Fruit fly (Drosophila melanogaster) whole organism, embryonic: Measurements from ENCODE around the gene Sec63.

ENCODE experiments used
- ATbp ChIP-seq: fragments of 200-800 bp; sonication (Bioruptor generic); optimal IDR thresholded peaks from 2 replicates; lab custom pipeline; 2017; ENCODE audit warnings: missing biosample characterization, mild to moderate bottlenecking, missing genetic modification characterization, missing genetic modification reagents
- Atf6 ChIP-seq: fragments of 200-800 bp; sonication (Bioruptor generic); IDR thresholded peaks from 2 replicates; pipeline ENCODE4 v1.3.6; 2022; ENCODE audit warnings: missing biosample characterization, missing genetic modification characterization
- BtbVII ChIP-seq: fragments of 200-800 bp; sonication (Bioruptor generic); optimal IDR thresholded peaks from 3 replicates; lab custom pipeline; 2017; ENCODE audit warnings: missing biosample characterization, mild to moderate bottlenecking, missing genetic modification characterization
- CG10267 ChIP-seq: fragments of 200-800 bp; sonication (Bioruptor generic); optimal IDR thresholded peaks from 2 replicates; lab custom pipeline; 2018; ENCODE audit warnings: missing biosample characterization, mild to moderate bottlenecking, missing genetic modification characterization, moderate library complexity
- CG11456 ChIP-seq: fragments of 200-800 bp; sonication (Bioruptor generic); IDR thresholded peaks from 3 replicates; pipeline ENCODE4 v1.3.6; 2022; ENCODE audit warnings: missing biosample characterization, missing genetic modification characterization
- CG11696 ChIP-seq: fragments of 200-800 bp; sonication (Bioruptor generic); IDR thresholded peaks from 2 replicates; pipeline ENCODE4 v1.3.6; 2022; ENCODE audit warnings: missing biosample characterization, missing genetic modification characterization
- CG12104 ChIP-seq: fragments of 200-800 bp; sonication (Bioruptor generic); optimal IDR thresholded peaks from 3 replicates; lab custom pipeline; 2016; ENCODE audit warnings: missing biosample characterization, missing genetic modification characterization
- CG13424 ChIP-seq: fragments of 200-800 bp; sonication (Bioruptor generic); optimal IDR thresholded peaks from 2 replicates; lab custom pipeline; 2019; ENCODE audit warnings: missing biosample characterization, mild to moderate bottlenecking, missing genetic modification characterization, moderate library complexity
- CG17568 ChIP-seq: fragments of 200-800 bp; sonication (Bioruptor generic); optimal IDR thresholded peaks from 2 replicates; lab custom pipeline; 2018; ENCODE audit warnings: missing biosample characterization, mild to moderate bottlenecking, missing genetic modification characterization, moderate library complexity
- CG17829 ChIP-seq: fragments of 200-800 bp; optimal IDR thresholded peaks from 2 replicates; lab custom pipeline; 2019; ENCODE audit warnings: missing biosample characterization, mild to moderate bottlenecking, missing genetic modification characterization, moderate library complexity
- CG17912 ChIP-seq: fragments of 200-800 bp; sonication (Bioruptor generic); optimal IDR thresholded peaks from 2 replicates; lab custom pipeline; 2018; ENCODE audit warnings: missing biosample characterization, mild to moderate bottlenecking, missing genetic modification characterization
- CG1792 ChIP-seq: fragments of 200-800 bp; sonication (Bioruptor generic); optimal IDR thresholded peaks from 2 replicates; lab custom pipeline; 2016; ENCODE audit warnings: missing biosample characterization, missing genetic modification characterization
- CG31441 ChIP-seq: fragments of 200-800 bp; sonication (Bioruptor generic); IDR thresholded peaks from 2 replicates; pipeline ENCODE4 v1.3.6; 2022; ENCODE audit warnings: missing biosample characterization, missing genetic modification characterization
- CG33213 ChIP-seq: fragments of 200-800 bp; sonication (Bioruptor generic); optimal IDR thresholded peaks from 3 replicates; lab custom pipeline; 2016; ENCODE audit warnings: missing biosample characterization, missing genetic modification characterization
- CG34376 ChIP-seq: fragments of 200-800 bp; sonication (Bioruptor generic); optimal IDR thresholded peaks from 2 replicates; lab custom pipeline; 2018; ENCODE audit warnings: missing biosample characterization, mild to moderate bottlenecking, missing genetic modification characterization
- CG3847 ChIP-seq: fragments of 200-800 bp; sonication (Bioruptor generic); IDR thresholded peaks from 2 replicates; pipeline ENCODE4 v1.3.6; 2022; ENCODE audit warnings: missing biosample characterization, missing genetic modification characterization
- CG43689 ChIP-seq: fragments of 200-800 bp; sonication (Bioruptor generic); IDR thresholded peaks from 2 replicates; pipeline ENCODE4 v1.3.6; 2022; ENCODE audit warnings: missing biosample characterization, missing genetic modification characterization
- CG4617 ChIP-seq: fragments of 200-800 bp; sonication (Bioruptor generic); optimal IDR thresholded peaks from 3 replicates; lab custom pipeline; 2016; ENCODE audit warnings: missing biosample characterization, missing genetic modification characterization, borderline replicate concordance
- CG5180 ChIP-seq: fragments of 200-800 bp; sonication (Bioruptor generic); optimal IDR thresholded peaks from 3 replicates; lab custom pipeline; 2017; ENCODE audit warnings: missing biosample characterization, missing genetic modification characterization, mild to moderate bottlenecking, moderate library complexity, missing genetic modification reagents
- CoRest ChIP-seq: fragments of 200-800 bp; sonication (Bioruptor generic); optimal IDR thresholded peaks from 3 replicates; lab custom pipeline; 2018; ENCODE audit warnings: missing biosample characterization, mild to moderate bottlenecking, missing genetic modification characterization, moderate library complexity
- E2f1 ChIP-seq: fragments of 200-800 bp; sonication (Bioruptor generic); IDR thresholded peaks from 2 replicates; pipeline ENCODE4 v1.3.6; 2022; ENCODE audit warnings: missing biosample characterization, missing genetic modification characterization
- E2f2 ChIP-seq: fragments of 200-800 bp; sonication (Bioruptor generic); IDR thresholded peaks from 2 replicates; pipeline ENCODE4 v1.3.6; 2022; ENCODE audit warnings: missing biosample characterization, missing genetic modification characterization
- Fer3 ChIP-seq: fragments of 200-800 bp; sonication (Bioruptor generic); optimal IDR thresholded peaks from 2 replicates; lab custom pipeline; 2018; ENCODE audit warnings: missing biosample characterization, mild to moderate bottlenecking, missing genetic modification characterization, moderate library complexity
- HLH3B ChIP-seq: fragments of 200-800 bp; sonication (Bioruptor generic); IDR thresholded peaks from 2 replicates; pipeline ENCODE4 v1.3.6; 2022; ENCODE audit warnings: missing biosample characterization, missing genetic modification characterization
- HLHmδ ChIP-seq: fragments of 200-800 bp; sonication (Bioruptor generic); optimal IDR thresholded peaks from 2 replicates; lab custom pipeline; 2018; ENCODE audit warnings: missing biosample characterization, mild to moderate bottlenecking, missing genetic modification characterization, moderate library complexity
- Hmx ChIP-seq: fragments of 200-800 bp; sonication (Bioruptor generic); optimal IDR thresholded peaks from 2 replicates; lab custom pipeline; 2016; ENCODE audit warnings: missing biosample characterization, missing genetic modification characterization
- Hr3 ChIP-seq: fragments of 200-800 bp; sonication (Bioruptor generic); optimal IDR thresholded peaks from 3 replicates; lab custom pipeline; 2016; ENCODE audit warnings: missing biosample characterization, missing genetic modification characterization
- Hr39 ChIP-seq: fragments of >200 bp; optimal IDR thresholded peaks from 2 replicates; lab custom pipeline; 2017
- Lim3 ChIP-seq: fragments of 200-800 bp; sonication (Bioruptor generic); IDR thresholded peaks from 2 replicates; pipeline ENCODE4 v1.3.6; 2022; ENCODE audit warnings: missing biosample characterization, missing genetic modification characterization
- Meics ChIP-seq: fragments of 200-800 bp; sonication (Bioruptor generic); optimal IDR thresholded peaks from 2 replicates; lab custom pipeline; 2017; ENCODE audit warnings: missing biosample characterization, mild to moderate bottlenecking, missing genetic modification characterization
- NK7.1 ChIP-seq: fragments of 200-800 bp; sonication (Bioruptor generic); optimal IDR thresholded peaks from 3 replicates; lab custom pipeline; 2016; ENCODE audit warnings: missing biosample characterization, missing genetic modification characterization
- Oaz ChIP-seq: fragments of 200-800 bp; sonication (Bioruptor generic); IDR thresholded peaks from 2 replicates; pipeline ENCODE4 v1.3.6; 2022; ENCODE audit warnings: missing biosample characterization, missing genetic modification characterization
- Rx ChIP-seq: fragments of 200-800 bp; sonication (Bioruptor generic); IDR thresholded peaks from 2 replicates; pipeline ENCODE4 v1.3.6; 2022; ENCODE audit warnings: missing biosample characterization, missing genetic modification characterization
- YL-1 ChIP-seq: fragments of 200-800 bp; sonication (Bioruptor generic); optimal IDR thresholded peaks from 3 replicates; lab custom pipeline; 2017; ENCODE audit warnings: missing biosample characterization, mild to moderate bottlenecking, missing genetic modification characterization
- cas ChIP-seq: fragments of 200-800 bp; sonication (Bioruptor generic); IDR thresholded peaks from 2 replicates; pipeline ENCODE4 v1.3.6; 2022; ENCODE audit warnings: missing biosample characterization, missing genetic modification characterization
- dan ChIP-seq: fragments of 200-800 bp; sonication (Bioruptor generic); IDR thresholded peaks from 2 replicates; pipeline ENCODE4 v1.3.6; 2022; ENCODE audit warnings: missing biosample characterization, missing genetic modification characterization
- eve ChIP-seq, 2 experiments: fragments of >200 bp; optimal IDR thresholded peaks; 2 replicates each; lab custom pipeline; 2017; ENCODE audit warnings: missing biosample characterization in 2 of 2, missing genetic modification characterization in 2 of 2
- ewg ChIP-seq: fragments of 200-800 bp; sonication (Bioruptor generic); optimal IDR thresholded peaks from 3 replicates; lab custom pipeline; 2017; ENCODE audit warnings: mild to moderate bottlenecking, missing biosample characterization, missing genetic modification reagents, missing genetic modification characterization
- gcm2 ChIP-seq: fragments of 200-800 bp; sonication (Bioruptor generic); optimal IDR thresholded peaks from 2 replicates; lab custom pipeline; 2016; ENCODE audit warnings: missing biosample characterization, missing genetic modification characterization
- insv ChIP-seq, 2 experiments: fragments of 200-800 bp; sonication (Bioruptor generic); optimal IDR thresholded peaks; 3 replicates each; lab custom pipeline; 2016 to 2018; ENCODE audit warnings: missing biosample characterization in 2 of 2, missing genetic modification characterization in 2 of 2
- lmd ChIP-seq: fragments of 200-800 bp; sonication (Bioruptor generic); IDR thresholded peaks from 2 replicates; pipeline ENCODE4 v1.3.6; 2022; ENCODE audit warnings: missing biosample characterization, missing genetic modification characterization
- luna ChIP-seq: fragments of 200-800 bp; sonication (Bioruptor generic); optimal IDR thresholded peaks from 2 replicates; lab custom pipeline; 2016; ENCODE audit warnings: missing biosample characterization, missing genetic modification characterization
- pum ChIP-seq: fragments of 200-800 bp; sonication (Bioruptor generic); optimal IDR thresholded peaks from 2 replicates; lab custom pipeline; 2016; ENCODE audit warnings: missing biosample characterization, missing genetic modification characterization
- pzg ChIP-seq: fragments of 200-800 bp; sonication (Bioruptor generic); optimal IDR thresholded peaks from 3 replicates; lab custom pipeline; 2018; ENCODE audit warnings: missing biosample characterization, mild to moderate bottlenecking, missing genetic modification characterization, moderate library complexity
- scrt ChIP-seq: fragments of 200-800 bp; sonication (Bioruptor generic); optimal IDR thresholded peaks from 2 replicates; lab custom pipeline; 2018; ENCODE audit warnings: missing biosample characterization, mild to moderate bottlenecking, missing genetic modification characterization, moderate library complexity
- sim ChIP-seq: fragments of 200-800 bp; sonication (Bioruptor generic); IDR thresholded peaks from 2 replicates; pipeline ENCODE4 v1.3.6; 2022; ENCODE audit warnings: missing biosample characterization, missing genetic modification characterization
- tin ChIP-seq: fragments of 200-800 bp; sonication (Bioruptor generic); optimal IDR thresholded peaks from 3 replicates; lab custom pipeline; 2016; ENCODE audit warnings: missing biosample characterization, missing genetic modification characterization
- tna ChIP-seq: fragments of 200-800 bp; sonication (Bioruptor generic); IDR thresholded peaks from 2 replicates; pipeline ENCODE4 v1.3.6; 2022; ENCODE audit warnings: missing biosample characterization, missing genetic modification characterization; ENCODE audit not compliant: partially characterized antibody
- trh ChIP-seq: fragments of 200-800 bp; sonication (Bioruptor generic); optimal IDR thresholded peaks from 2 replicates; lab custom pipeline; 2016; ENCODE audit warnings: missing biosample characterization, missing genetic modification characterization
- z ChIP-seq: fragments of 200-800 bp; sonication (Bioruptor generic); IDR thresholded peaks from 3 replicates; pipeline ENCODE4 v1.3.6; 2022; ENCODE audit warnings: missing biosample characterization, missing genetic modification characterization

Sec63 gene

DNA sequence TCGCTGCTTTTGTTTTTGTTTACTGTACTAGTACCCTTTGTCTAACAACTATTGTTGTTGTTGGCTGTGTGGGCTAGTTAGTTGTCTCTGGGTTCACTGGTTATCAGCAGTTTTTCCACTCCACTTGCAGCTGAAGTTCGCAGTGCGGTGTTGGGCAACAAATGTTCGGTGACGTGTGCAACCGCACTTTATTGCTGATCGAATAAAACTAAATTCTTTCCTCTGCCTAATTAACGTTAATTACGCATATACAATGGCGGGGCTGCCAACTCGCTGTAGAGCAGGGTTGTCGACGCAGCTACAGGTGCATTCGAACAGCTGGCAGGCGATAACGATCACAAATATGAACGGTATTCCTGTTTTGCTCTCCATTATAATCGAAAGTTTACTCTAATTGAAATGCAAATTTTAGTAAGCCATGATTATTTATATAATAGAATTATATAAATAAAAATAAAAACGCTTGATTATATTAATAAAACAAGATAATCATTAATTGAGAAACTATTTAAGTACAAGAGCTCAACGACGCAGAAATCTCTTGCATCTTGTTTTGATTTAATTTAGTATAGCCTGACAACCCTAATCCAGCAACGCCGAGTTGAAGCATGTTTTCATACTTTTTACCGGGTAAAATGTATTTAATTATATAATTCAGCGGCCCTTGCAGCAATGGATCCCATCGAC lies 31.7 kb upstream of the Sec63 start, which contains the start of the genes mrva, CG42307 and mus312 (continued):
- TF ChIP-seq BtbVII (GFP tag; lab: Kevin White, UChicago): peak; percentile 86
- TF ChIP-seq HLH3B: peak; percentile 74
- peak; percentile 45 for TF ChIP-seq pum (GFP tag; lab: Kevin White, UChicago)
- TF ChIP-seq E2f1 (GFP tag; lab: Robert Waterston, UW): peak; percentile 84
- peak; percentile 93 for TF ChIP-seq CG3847 (GFP tag; lab: Robert Waterston, UW)
- peak; percentile 49; the same call in 1 of the 2 replicates for TF ChIP-seq cas
- peak; percentile 86 for TF ChIP-seq CG10267 (tag; lab: Kevin White, UChicago)
- no peak for TF ChIP-seq tna
- TF ChIP-seq CG12104 (GFP tag; lab: Kevin White, UChicago): peak; percentile 86
- peak; percentile 82 for TF ChIP-seq tin (GFP tag; lab: Kevin White, UChicago)
- no peak for TF ChIP-seq CG5180 (GFP tag; lab: Kevin White, UChicago)
- TF ChIP-seq Meics (GFP tag; lab: Kevin White, UChicago): peak; percentile 85
- TF ChIP-seq CG17829 (tag; lab: Kevin White, UChicago): peak; percentile 95
- peak; percentile 44 for TF ChIP-seq CG33213 (GFP tag; lab: Kevin White, UChicago)
- peak; percentile 32 for TF ChIP-seq trh (GFP tag; lab: Kevin White, UChicago)
- TF ChIP-seq ATbp: no peak
- TF ChIP-seq CG17568 (GFP tag; lab: Kevin White, UChicago): no peak
- TF ChIP-seq pzg (GFP tag; lab: Kevin White, UChicago): peak; percentile 76
- no peak for TF ChIP-seq dan (GFP tag; lab: Robert Waterston, UW)
- peak; percentile 82 for TF ChIP-seq lmd (GFP tag; lab: Robert Waterston, UW)
- no peak for TF ChIP-seq NK7.1
- TF ChIP-seq luna (GFP tag; lab: Kevin White, UChicago): no peak
- TF ChIP-seq gcm2 (GFP tag; lab: Kevin White, UChicago): no peak
- TF ChIP-seq ewg (GFP tag; lab: Kevin White, UChicago): peak; percentile 77
- TF ChIP-seq CG13424 (tag; lab: Kevin White, UChicago): peak; percentile 97
- peak; percentile 3; the same call in 1 of the 2 replicates for TF ChIP-seq Rx
- TF ChIP-seq eve (GFP tag; optimal IDR thresholded peaks at IDR 0.05; lab: Kevin White, UChicago): no peak
- TF ChIP-seq Atf6: peak; percentile 69
- peak; percentile 87 for TF ChIP-seq CG4617
- TF ChIP-seq insv (GFP tag; optimal IDR thresholded peaks at IDR 0.05; lab: Kevin White, UChicago): peak in 1 of 2 experiments; percentile 75
- TF ChIP-seq CoRest (tag; lab: Kevin White, UChicago): peak; percentile 96
- TF ChIP-seq CG11456 (GFP tag; lab: Robert Waterston, UW): peak; percentile 81; the same call in 2 of the 3 replicates
- TF ChIP-seq Hr3 (GFP tag; lab: Kevin White, UChicago): peak; percentile 90
- no peak; the same call in 1 of the 2 replicates for TF ChIP-seq CG31441
- 0 out of 2 replicates have a peak, but pooled peaks have one; percentile 28 for TF ChIP-seq Lim3
- TF ChIP-seq scrt: peak; percentile 92
- 0 out of 2 replicates have a peak, but pooled peaks have one; percentile 13 for TF ChIP-seq sim
- peak; percentile 60 for TF ChIP-seq CG43689 (GFP tag; lab: Robert Waterston, UW)
- no peak for TF ChIP-seq Hmx (GFP tag; lab: Kevin White, UChicago)
- TF ChIP-seq CG17912 (GFP tag; lab: Kevin White, UChicago): peak; percentile 79
- TF ChIP-seq HLHmδ: peak; percentile 67
- peak; percentile 48 for TF ChIP-seq CG34376 (GFP tag; lab: Kevin White, UChicago)
- peak; percentile 91 for TF ChIP-seq Fer3 (tag; lab: Kevin White, UChicago)
- TF ChIP-seq Hr39 (lab: Kevin White, UChicago): no peak
- TF ChIP-seq z (GFP tag; lab: Robert Waterston, UW): no peak
- peak; percentile 78 for TF ChIP-seq Oaz (GFP tag; lab: Robert Waterston, UW)
- peak; percentile 68 for TF ChIP-seq E2f2
- TF ChIP-seq YL-1 (GFP tag; lab: Kevin White, UChicago): peak; percentile 95
- TF ChIP-seq CG11696 (GFP tag; lab: Robert Waterston, UW): peak; percentile 52; the same call in 1 of the 2 replicates
- TF ChIP-seq CG1792 (GFP tag; lab: Kevin White, UChicago): peak; percentile 28
